Worm (Caenorhabditis elegans) whole organism, late embryonic: ENCODE results near the gene D1044.6.

Experiments
- ceh-18 ChIP-seq: sonication (generic microtip); optimal IDR thresholded peaks from 2 replicates; lab custom pipeline; 2016; ENCODE audit warnings: missing genetic modification characterization, missing compliant biosample characterization
- nhr-11 ChIP-seq: fragments of 150-350 bp; optimal IDR thresholded peaks from 2 replicates; lab custom pipeline; 2014; ENCODE audit warnings: missing biosample characterization, missing genetic modification characterization
- pat-9 ChIP-seq: fragments of 200-800 bp; sonication (Bioruptor generic); optimal IDR thresholded peaks from 2 replicates; lab custom pipeline; 2018; ENCODE audit warnings: mild to moderate bottlenecking, missing genetic modification characterization, moderate library complexity, missing compliant biosample characterization
- unc-86 ChIP-seq: sonication (generic microtip); optimal IDR thresholded peaks from 2 replicates; lab custom pipeline; 2016; ENCODE audit warnings: missing genetic modification characterization, missing compliant biosample characterization

DNA sequence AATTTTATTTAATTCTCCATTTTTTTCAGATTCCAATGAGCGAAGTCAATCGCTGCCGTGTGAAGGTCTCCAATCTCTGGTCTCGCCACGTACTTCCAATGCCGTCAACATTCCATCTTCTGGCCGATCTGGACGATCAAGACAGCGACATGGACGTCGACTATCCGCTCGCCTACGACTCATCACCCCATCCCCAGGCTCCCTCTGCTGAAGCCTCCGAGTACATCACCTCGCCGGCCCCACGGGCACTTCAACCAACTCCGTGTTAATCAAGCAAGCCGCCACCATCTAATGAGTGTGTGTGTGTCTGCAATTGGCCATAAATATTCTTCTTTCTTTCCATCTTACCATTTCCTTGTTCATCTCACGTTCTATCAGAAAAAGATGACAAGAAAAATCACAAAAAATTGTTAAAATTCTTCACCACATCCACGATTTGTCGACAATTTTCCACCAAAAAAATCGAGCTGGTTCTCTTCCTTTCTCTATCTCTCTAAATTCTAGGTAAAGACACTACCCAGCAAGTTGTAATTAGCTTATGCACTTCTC is 37.4 kb downstream of the D1044.6 start:
- no peak for TF ChIP-seq pat-9 (tag; lab: Kevin White, UChicago)
- TF ChIP-seq ceh-18 (tag; lab: Kevin White, UChicago): no peak
- TF ChIP-seq unc-86 (tag; lab: Kevin White, UChicago): no peak
- no peak for TF ChIP-seq nhr-11 (tag; lab: Kevin White, UChicago)
